Worm (Caenorhabditis elegans) whole organism, midembryonic: Measurements from ENCODE around the gene ceh-31.

Source experiments
- klf-2 ChIP-seq: fragments of 200-800 bp; sonication (Bioruptor generic); conservative IDR thresholded peaks from 2 replicates; pipeline ENCODE4 v1.3.6; 2022; ENCODE audit warnings: missing genetic modification reagents, missing genetic modification characterization, missing compliant biosample characterization
- med-1 ChIP-seq: sonication (generic microtip); optimal IDR thresholded peaks from 2 replicates; lab custom pipeline; 2017; ENCODE audit warnings: missing genetic modification characterization, mild to moderate bottlenecking, missing compliant biosample characterization, antibody characterized with exemption, missing genetic modification reagents; ENCODE audit not compliant: insufficient read depth
- tab-1 ChIP-seq: fragments of 200-800 bp; sonication (Bioruptor generic); IDR thresholded peaks from 2 replicates; pipeline ENCODE4 v1.3.6; 2022; ENCODE audit warnings: missing genetic modification characterization, missing compliant biosample characterization
- ztf-23 ChIP-seq: fragments of 200-800 bp; sonication (Bioruptor generic); IDR thresholded peaks from 2 replicates; pipeline ENCODE4 v1.3.6; 2022; ENCODE audit warnings: missing genetic modification reagents, missing genetic modification characterization, missing compliant biosample characterization

ce11 chrX:3102817-3103216 is 32.6 kb upstream of the ceh-31 start:
- no peak for TF ChIP-seq klf-2
- TF ChIP-seq tab-1 (GFP tag; lab: Robert Waterston, UW), result no peak
- TF ChIP-seq ztf-23 (GFP tag; lab: Robert Waterston, UW), result peak; percentile 40; the same call in 1 of the 2 replicates
- no peak for TF ChIP-seq med-1
